Worm (Caenorhabditis elegans) whole organism, mixed stage, embryonic: ENCODE results near the gene srab-20.

Experiments
- ces-1 ChIP-seq: fragments of 150-350 bp; optimal IDR thresholded peaks from 2 replicates; lab custom pipeline; 2014; ENCODE audit warnings: missing biosample characterization, missing genetic modification reagents, missing genetic modification characterization
- elt-3 ChIP-seq: fragments of 150-350 bp; optimal IDR thresholded peaks from 2 replicates; lab custom pipeline; 2014; ENCODE audit warnings: missing biosample characterization, missing genetic modification characterization
- ham-2 ChIP-seq: fragments of 200-800 bp; sonication (Bioruptor generic); optimal IDR thresholded peaks from 2 replicates; lab custom pipeline; 2018; ENCODE audit warnings: mild to moderate bottlenecking, missing genetic modification characterization, missing compliant biosample characterization
- mab-5 ChIP-seq: fragments of 150-350 bp; optimal IDR thresholded peaks from 2 replicates; lab custom pipeline; 2014; ENCODE audit warnings: missing biosample characterization, missing genetic modification characterization
- nhr-12 ChIP-seq: fragments of 150-350 bp; optimal IDR thresholded peaks from 2 replicates; lab custom pipeline; 2014; ENCODE audit warnings: missing biosample characterization, missing genetic modification characterization
- nhr-76 ChIP-seq: sonication (generic microtip); optimal IDR thresholded peaks from 2 replicates; lab custom pipeline; 2017; ENCODE audit warnings: missing biosample characterization, missing genetic modification characterization
- pha-4 ChIP-seq: fragments of 150-350 bp; optimal IDR thresholded peaks from 2 replicates; lab custom pipeline; 2018; ENCODE audit warnings: missing biosample characterization, missing genetic modification reagents, missing genetic modification characterization
- snpc-4 ChIP-seq: fragments of 150-350 bp; optimal IDR thresholded peaks from 2 replicates; lab custom pipeline; 2014; ENCODE audit warnings: missing biosample characterization, missing genetic modification characterization
- sptf-1 ChIP-seq: sonication (generic microtip); optimal IDR thresholded peaks from 2 replicates; lab custom pipeline; 2017; ENCODE audit warnings: mild to moderate bottlenecking, missing genetic modification characterization, moderate library complexity, missing compliant biosample characterization
- unc-39 ChIP-seq: fragments of 150-350 bp; optimal IDR thresholded peaks from 2 replicates; lab custom pipeline; 2014; ENCODE audit warnings: missing biosample characterization, missing genetic modification characterization
- unc-62 ChIP-seq: fragments of 150-350 bp; optimal IDR thresholded peaks from 2 replicates; lab custom pipeline; 2014; ENCODE audit warnings: missing biosample characterization, missing genetic modification reagents, missing genetic modification characterization

DNA sequence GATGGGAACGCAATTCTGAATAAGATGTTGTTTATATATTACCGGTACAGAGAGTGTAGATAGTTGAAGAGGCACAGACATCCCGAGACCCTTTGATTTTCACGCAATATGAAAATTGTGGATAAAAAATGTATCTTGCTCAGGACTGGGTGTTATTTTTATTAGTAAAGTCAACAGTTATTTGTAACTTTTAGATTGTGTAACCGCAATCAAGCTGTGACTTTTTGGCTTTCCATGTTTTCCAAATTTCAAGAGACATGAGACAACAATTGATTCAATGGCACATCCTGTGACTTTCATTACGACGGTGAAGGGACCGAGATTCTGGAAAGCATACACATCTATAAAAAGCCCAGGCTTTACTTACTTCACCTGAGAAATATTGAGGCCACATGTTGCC lies 47.4 kb downstream of the srab-20 start:
- TF ChIP-seq elt-3, result no peak
- no peak for TF ChIP-seq nhr-12 (tag; lab: Kevin White, UChicago)
- no peak for TF ChIP-seq ham-2 (GFP tag; lab: Kevin White, UChicago)
- TF ChIP-seq pha-4 (tag; lab: Kevin White, UChicago), result no peak
- TF ChIP-seq snpc-4, result no peak
- no peak for TF ChIP-seq ces-1 (GFP tag; lab: Kevin White, UChicago)
- no peak for TF ChIP-seq nhr-76 (tag; lab: Kevin White, UChicago)
- no peak for TF ChIP-seq unc-62 (GFP tag; lab: Kevin White, UChicago)
- TF ChIP-seq sptf-1 (tag; lab: Kevin White, UChicago), result no peak
- no peak for TF ChIP-seq unc-39
- no peak for TF ChIP-seq mab-5 (tag; lab: Kevin White, UChicago)
